Worm (Caenorhabditis elegans) whole organism, L4 larva: ENCODE measurements around the gene agt-1.

Experiments used
- D1046.2 ChIP-seq: fragments of 200-800 bp; sonication (Bioruptor generic); IDR thresholded peaks from 2 replicates; pipeline ENCODE4 v1.3.6; 2022; ENCODE audit warnings: missing genetic modification characterization, missing compliant biosample characterization
- ZK546.5 ChIP-seq, 2 experiments: sonication (generic microtip); optimal IDR thresholded peaks; 2 replicates each; lab custom pipeline; 2017; ENCODE audit warnings: missing biosample characterization in 2 of 2, missing genetic modification characterization in 2 of 2
- aha-1 ChIP-seq: fragments of 150-350 bp; peaks from one replicate; lab custom pipeline; 2014; ENCODE audit warnings: missing biosample characterization, missing genetic modification characterization
- aly-2 ChIP-seq: sonication (generic microtip); optimal IDR thresholded peaks from 2 replicates; lab custom pipeline; 2018; ENCODE audit warnings: missing biosample characterization, missing genetic modification characterization
- ama-1 ChIP-seq: fragments of 150-350 bp; optimal IDR thresholded peaks from 2 replicates; lab custom pipeline; 2014; ENCODE audit warnings: inconsistent platforms, mixed read lengths
- attf-4 ChIP-seq: sonication (generic microtip); optimal IDR thresholded peaks from 3 replicates; lab custom pipeline; 2017; ENCODE audit warnings: missing biosample characterization, missing genetic modification characterization
- ceh-28 ChIP-seq: fragments of 150-350 bp; optimal IDR thresholded peaks from 2 replicates; lab custom pipeline; 2014; ENCODE audit warnings: missing biosample characterization, missing genetic modification reagents, missing genetic modification characterization
- ceh-62 ChIP-seq: sonication (generic microtip); optimal IDR thresholded peaks from 2 replicates; lab custom pipeline; 2017; ENCODE audit warnings: missing biosample characterization, missing genetic modification characterization
- ceh-82 ChIP-seq: sonication (generic microtip); optimal IDR thresholded peaks from 2 replicates; lab custom pipeline; 2017; ENCODE audit warnings: missing biosample characterization, missing genetic modification characterization
- cey-2 ChIP-seq: sonication (generic microtip); optimal IDR thresholded peaks from 3 replicates; lab custom pipeline; 2017; ENCODE audit warnings: missing genetic modification characterization, mild to moderate bottlenecking, missing compliant biosample characterization, antibody characterized with exemption, borderline replicate concordance; ENCODE audit not compliant: insufficient read depth
- ctbp-1 ChIP-seq: fragments of 200-800 bp; sonication (Bioruptor generic); IDR thresholded peaks from 2 replicates; pipeline ENCODE4 v1.3.6; 2022; ENCODE audit warnings: missing genetic modification reagents, missing genetic modification characterization, missing compliant biosample characterization
- daf-8 ChIP-seq: fragments of 200-800 bp; sonication (Bioruptor generic); IDR thresholded peaks from 2 replicates; pipeline ENCODE4 v1.3.6; 2022; ENCODE audit warnings: missing genetic modification characterization, missing compliant biosample characterization
- dmd-8 ChIP-seq: fragments of 200-800 bp; sonication (Bioruptor generic); IDR thresholded peaks from 2 replicates; pipeline ENCODE4 v1.3.6; 2022; ENCODE audit warnings: missing genetic modification characterization, missing compliant biosample characterization
- dmd-9 ChIP-seq: fragments of 200-800 bp; sonication (Bioruptor generic); IDR thresholded peaks from 2 replicates; pipeline ENCODE4 v1.3.6; 2022; ENCODE audit warnings: missing genetic modification reagents, missing genetic modification characterization, missing compliant biosample characterization
- duxl-1 ChIP-seq: sonication (generic microtip); optimal IDR thresholded peaks from 2 replicates; lab custom pipeline; 2016; ENCODE audit warnings: mild to moderate bottlenecking, missing genetic modification characterization, moderate library complexity, missing compliant biosample characterization; ENCODE audit not compliant: poor library complexity
- dve-1 ChIP-seq: sonication (generic microtip); optimal IDR thresholded peaks from 2 replicates; lab custom pipeline; 2017; ENCODE audit warnings: antibody characterized with exemption, mild to moderate bottlenecking, missing genetic modification characterization, missing compliant biosample characterization; ENCODE audit not compliant: insufficient read depth
- gei-8 ChIP-seq: fragments of 200-800 bp; sonication (Bioruptor generic); optimal IDR thresholded peaks from 2 replicates; lab custom pipeline; 2018; ENCODE audit warnings: mild to moderate bottlenecking, missing genetic modification characterization, missing compliant biosample characterization
- hif-1 ChIP-seq, 2 experiments: sonication (generic microtip); optimal IDR thresholded peaks; 2 replicates each; lab custom pipeline; 2016 to 2017; ENCODE audit warnings: missing compliant biosample characterization in 2 of 2, missing genetic modification characterization in 2 of 2, missing genetic modification reagents in 2 of 2, missing genotype in 2 of 2, mild to moderate bottlenecking in 1 of 2
- lim-7 ChIP-seq: fragments of 200-800 bp; sonication (Bioruptor generic); IDR thresholded peaks from 2 replicates; pipeline ENCODE4 v1.3.6; 2022; ENCODE audit warnings: missing genetic modification characterization, missing compliant biosample characterization
- lin-1 ChIP-seq: fragments of 200-800 bp; sonication (Bioruptor generic); IDR thresholded peaks from 2 replicates; pipeline ENCODE4 v1.3.6; 2022; ENCODE audit warnings: missing genetic modification reagents, missing genetic modification characterization, missing compliant biosample characterization
- lin-29 ChIP-seq: fragments of 200-800 bp; sonication (Bioruptor generic); IDR thresholded peaks from 2 replicates; pipeline ENCODE4 v1.3.6; 2022; ENCODE audit warnings: missing genetic modification reagents, missing genetic modification characterization, missing compliant biosample characterization
- lin-39 ChIP-seq: fragments of 150-350 bp; optimal IDR thresholded peaks from 2 replicates; lab custom pipeline; 2014; ENCODE audit warnings: missing biosample characterization, missing genetic modification reagents, missing genetic modification characterization
- lsy-2 ChIP-seq, 2 experiments: fragments of 150-350 bp in 1 of 2; sonication (generic microtip) in 1 of 2; optimal IDR thresholded peaks; 2 replicates each; lab custom pipeline; 2014 to 2017; ENCODE audit warnings: missing biosample characterization in 2 of 2, missing genetic modification characterization in 2 of 2
- mdt-29 ChIP-seq: fragments of 200-800 bp; sonication (Bioruptor generic); IDR thresholded peaks from 2 replicates; pipeline ENCODE4 v1.3.6; 2022; ENCODE audit warnings: missing genetic modification reagents, missing genetic modification characterization, missing compliant biosample characterization
- mep-1 ChIP-seq: fragments of 150-350 bp; sonication (generic microtip); optimal IDR thresholded peaks from 3 replicates; lab custom pipeline; 2014; ENCODE audit warnings: missing biosample characterization, missing genetic modification characterization
- mxl-3 ChIP-seq: fragments of 200-800 bp; sonication (Bioruptor generic); optimal IDR thresholded peaks from 2 replicates; lab custom pipeline; 2018; ENCODE audit warnings: mild to moderate bottlenecking, missing genetic modification characterization, missing compliant biosample characterization
- nhr-111 ChIP-seq: fragments of 200-800 bp; sonication (Bioruptor generic); optimal IDR thresholded peaks from 2 replicates; lab custom pipeline; 2018; ENCODE audit warnings: mild to moderate bottlenecking, missing genetic modification characterization, missing compliant biosample characterization
- nhr-25 ChIP-seq: sonication (generic microtip); optimal IDR thresholded peaks from 2 replicates; lab custom pipeline; 2017; ENCODE audit warnings: missing genetic modification characterization, mild to moderate bottlenecking, missing compliant biosample characterization, antibody characterized with exemption, moderate library complexity, borderline replicate concordance; ENCODE audit not compliant: insufficient read depth
- nhr-41 ChIP-seq: fragments of 200-800 bp; sonication (Bioruptor generic); IDR thresholded peaks from 2 replicates; pipeline ENCODE4 v1.3.6; 2022; ENCODE audit warnings: missing genetic modification reagents, missing genetic modification characterization, missing compliant biosample characterization
- nhr-42 ChIP-seq: fragments of 200-800 bp; sonication (Bioruptor generic); IDR thresholded peaks from 2 replicates; pipeline ENCODE4 v1.3.6; 2022; ENCODE audit warnings: missing genetic modification characterization, missing compliant biosample characterization
- nhr-48 ChIP-seq: sonication (generic microtip); optimal IDR thresholded peaks from 2 replicates; lab custom pipeline; 2016; ENCODE audit warnings: mild to moderate bottlenecking, missing genetic modification characterization, missing compliant biosample characterization
- pha-4 ChIP-seq, 2 experiments: fragments of 150-350 bp in 1 of 2; fragments of 200-800 bp in 1 of 2; sonication (Bioruptor generic) in 1 of 2; IDR thresholded peaks in 1 of 2; optimal IDR thresholded peaks in 1 of 2; 2 replicates each; pipeline versions ENCODE4 v1.3.6 to Lab custom; 2014 to 2022; ENCODE audit warnings: missing genetic modification characterization in 2 of 2, missing genetic modification reagents in 2 of 2, missing biosample characterization in 1 of 2, missing compliant biosample characterization in 1 of 2
- rbr-2 ChIP-seq: sonication (generic microtip); optimal IDR thresholded peaks from 2 replicates; lab custom pipeline; 2016; ENCODE audit warnings: missing genotype, missing genetic modification characterization, missing compliant biosample characterization
- saeg-2 ChIP-seq: fragments of 200-800 bp; sonication (Bioruptor generic); IDR thresholded peaks from 2 replicates; pipeline ENCODE4 v1.3.6; 2022; ENCODE audit warnings: missing genetic modification reagents, missing genetic modification characterization, missing compliant biosample characterization
- skn-1 ChIP-seq: fragments of 150-350 bp; optimal IDR thresholded peaks from 2 replicates; lab custom pipeline; 2014; ENCODE audit warnings: missing biosample characterization, missing genetic modification characterization
- snpc-4 ChIP-seq: fragments of 150-350 bp; optimal IDR thresholded peaks from 2 replicates; lab custom pipeline; 2014; ENCODE audit warnings: missing biosample characterization, missing genetic modification characterization
- unc-62 ChIP-seq, 3 experiments: fragments of 150-350 bp in 1 of 3; sonication (generic microtip); optimal IDR thresholded peaks in 2 of 3; peaks in 1 of 3; 1 replicate in 1 of 3; 2 replicates in 2 of 3; lab custom pipeline; 2014 to 2017; ENCODE audit warnings: missing biosample characterization in 3 of 3, missing genetic modification characterization in 3 of 3, missing genetic modification reagents in 3 of 3, missing genotype in 1 of 3
- vab-7 ChIP-seq: fragments of 200-800 bp; sonication (Bioruptor generic); IDR thresholded peaks from 2 replicates; pipeline ENCODE4 v1.3.6; 2022; ENCODE audit warnings: missing genetic modification reagents, missing genetic modification characterization, missing compliant biosample characterization
- zag-1 ChIP-seq: fragments of 150-350 bp; optimal IDR thresholded peaks from 2 replicates; lab custom pipeline; 2014; ENCODE audit warnings: missing biosample characterization, missing genetic modification characterization
- zfp-2 ChIP-seq: sonication (generic microtip); optimal IDR thresholded peaks from 2 replicates; lab custom pipeline; 2016; ENCODE audit warnings: mild to moderate bottlenecking, missing genetic modification characterization, missing compliant biosample characterization
- zfp-3 ChIP-seq: fragments of 200-800 bp; sonication (Bioruptor generic); conservative IDR thresholded peaks from 2 replicates; pipeline ENCODE4 v1.3.6; 2022; ENCODE audit warnings: missing genetic modification reagents, missing genetic modification characterization, missing compliant biosample characterization

agt-1 gene

DNA sequence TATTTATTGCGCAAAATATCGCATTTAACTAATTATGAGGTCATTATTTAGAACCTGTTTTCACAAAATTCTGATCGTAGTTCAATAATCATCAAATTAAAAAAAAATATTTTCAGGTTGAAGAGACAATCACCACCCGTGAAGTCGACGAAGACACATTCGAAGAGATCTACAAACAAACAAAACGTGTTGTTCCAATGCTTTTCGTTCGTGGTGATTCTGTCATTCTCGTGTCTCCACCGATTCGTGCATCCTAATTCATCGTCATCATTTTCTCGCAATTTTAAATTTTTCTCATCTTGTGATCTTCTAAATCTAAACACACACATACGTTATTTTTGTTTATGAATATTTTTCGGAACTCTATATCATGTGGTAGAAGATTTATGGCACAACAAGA is 19.6 kb upstream of the agt-1 start (continued):
- TF ChIP-seq snpc-4 (tag; lab: Kevin White, UChicago) (no peak), lin-1 (peak; percentile 55; the same call in 1 of the 2 replicates), vab-7 (GFP tag; lab: Robert Waterston, UW) (no peak), nhr-48 (peak; percentile 56), lsy-2 (tag; optimal IDR thresholded peaks at IDR 0.05; lab: Kevin White, UChicago) (peak; percentile 0 to 80), ceh-62 (tag; lab: Kevin White, UChicago) (no peak), attf-4 (tag; lab: Kevin White, UChicago) (no peak), ZK546.5 (tag; optimal IDR thresholded peaks at IDR 0.05; lab: Kevin White, UChicago) (no peak), mep-1 (tag; lab: Kevin White, UChicago) (peak; percentile 83), daf-8 (GFP tag; lab: Robert Waterston, UW) (no peak), lin-39 (tag; lab: Kevin White, UChicago) (no peak), D1046.2 (no peak), nhr-25 (tag; lab: Kevin White, UChicago) (no peak), zfp-3 (GFP tag; lab: Robert Waterston, UW) (peak; percentile 80), skn-1 (tag; lab: Kevin White, UChicago) (no peak), zfp-2 (no peak), lin-29 (GFP tag; lab: Robert Waterston, UW) (no peak), saeg-2 (GFP tag; lab: Robert Waterston, UW) (no peak), nhr-111 (GFP tag; lab: Kevin White, UChicago) (no peak), mxl-3 (no peak), zag-1 (tag; lab: Kevin White, UChicago) (no peak), aha-1 (tag; lab: Kevin White, UChicago) (peak; percentile 95), aly-2 (tag; lab: Kevin White, UChicago) (no peak), mdt-29 (GFP tag; lab: Robert Waterston, UW) (no peak), dmd-8 (GFP tag; lab: Robert Waterston, UW) (0 out of 2 replicates have a peak, but pooled peaks have one; percentile 35), duxl-1 (tag; lab: Kevin White, UChicago) (peak; percentile 5), rbr-2 (no peak), dve-1 (no peak), cey-2 (tag; lab: Kevin White, UChicago) (no peak), ceh-82 (no peak), nhr-41 (GFP tag; lab: Robert Waterston, UW) (no peak), ceh-28 (tag; lab: Kevin White, UChicago) (no peak), hif-1 (tag; optimal IDR thresholded peaks at IDR 0.05; lab: Kevin White, UChicago) (peak in 1 of 2 experiments; percentile 45), nhr-42 (GFP tag; lab: Robert Waterston, UW) (peak; percentile 39; the same call in 1 of the 2 replicates), ama-1 (peak; percentile 94), dmd-9 (GFP tag; lab: Robert Waterston, UW) (no peak), lim-7 (GFP tag; lab: Robert Waterston, UW) (no peak), gei-8 (GFP tag; lab: Kevin White, UChicago) (no peak), pha-4 (GFP tag; IDR thresholded peaks at IDR 0.05; lab: Robert Waterston, UW) (peak; percentile 42; the same call in 1 of the 2 replicates), pha-4 (tag; optimal IDR thresholded peaks at IDR 0.05; lab: Kevin White, UChicago) (no peak)

DNA sequence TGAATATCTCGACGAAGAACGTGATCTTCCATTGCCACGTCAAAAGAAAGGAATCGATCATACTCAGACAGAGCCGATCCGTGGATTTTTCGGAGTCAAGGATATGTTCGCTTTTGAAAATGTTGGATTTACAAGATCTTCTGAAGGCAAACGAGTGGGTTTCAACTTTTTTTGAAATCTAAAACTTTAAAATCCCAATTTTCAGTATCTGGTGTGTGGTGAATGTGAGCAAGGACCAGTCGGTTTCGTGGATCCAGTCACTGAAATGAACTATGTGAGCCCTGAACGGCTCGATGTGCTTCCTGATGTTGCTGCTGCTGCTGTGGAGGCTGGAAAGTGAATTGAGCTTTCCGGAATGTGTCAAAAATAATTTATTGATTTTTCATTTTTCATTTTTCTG is 17.7 kb upstream of the agt-1 start, which contains the start of gene lsm-3:
TSS of gene lsm-3 (plus strand) at position 301 of the 400 bp plus-strand sequence.
- no peak for TF ChIP-seq ctbp-1
- TF ChIP-seq unc-62 (GFP tag; optimal IDR thresholded peaks at IDR 0.05 in 1 of 2; lab: Kevin White, UChicago), result peak in 1 of 2 experiments; percentile 88
- no peak for TF ChIP-seq unc-62 (tag; optimal IDR thresholded peaks at IDR 0.05; lab: Kevin White, UChicago)
